Fruit fly (Drosophila melanogaster) S2 (cell line): ENCODE results near the gene CG32695.

ENCODE experiments used
- CG8478 ChIP-seq: fragments of >200 bp; optimal IDR thresholded peaks from 2 replicates; lab custom pipeline; 2018
- CTCF ChIP-seq, 2 experiments: fragments of >200 bp; optimal IDR thresholded peaks; 2 replicates each; lab custom pipeline; 2018

Gene CG32695

dm6 chrX:9871632-9872031 is 2.2 kb downstream of the CG32695 start, which contains the start of gene CG45061:
TSS of gene CG45061 (minus strand) at chrX:9871702.
- no peak for TF ChIP-seq CG8478 (lab: Kevin White, UChicago)
- no peak for TF ChIP-seq CTCF (optimal IDR thresholded peaks at IDR 0.05; lab: Kevin White, UChicago)

- TF ChIP-seq CTCF (optimal IDR thresholded peaks at IDR 0.05; lab: Kevin White, UChicago) = no peak
Observed at dm6 chrX:9868510-9869248, 5.2 kb downstream of the CG32695 start, which contains the start of gene CG45060. TSS of gene CG45060 (minus strand) at chrX:9868568.

dm6 chrX:9864882-9865281 is 9.0 kb downstream of the CG32695 start, which contains the start of gene Ser7:
TSS of gene Ser7 (plus strand) at chrX:9865233.
- TF ChIP-seq CG8478 (lab: Kevin White, UChicago) = no peak
- TF ChIP-seq CTCF (optimal IDR thresholded peaks at IDR 0.05; lab: Kevin White, UChicago) = no peak

dm6 chrX:9847529-9847928 is 26.3 kb downstream of the CG32695 start:
- TF ChIP-seq CTCF (optimal IDR thresholded peaks at IDR 0.05; lab: Kevin White, UChicago) (no peak), CG8478 (lab: Kevin White, UChicago) (no peak)

- TF ChIP-seq CTCF (optimal IDR thresholded peaks at IDR 0.05; lab: Kevin White, UChicago) = no peak
- no peak for TF ChIP-seq CG8478 (lab: Kevin White, UChicago)
Observed at dm6 chrX:9833028-9833427, 40.8 kb downstream of the CG32695 start.

dm6 chrX:9829896-9830295 is 44.0 kb downstream of the CG32695 start:
- TF ChIP-seq CG8478 (lab: Kevin White, UChicago) (no peak), CTCF (optimal IDR thresholded peaks at IDR 0.05; lab: Kevin White, UChicago) (no peak)
